Fruit fly (Drosophila melanogaster): ENCODE data around the gene CG13280.

The CG13280 gene

dm6 chr2L:16817421-16818101, 3.3 kb downstream of the CG13280 start (continued):
- TF ChIP-seq jigr1 (GFP tag; IDR thresholded peaks at IDR 0.05), result no peak
- TF ChIP-seq az2 (GFP tag; optimal IDR thresholded peaks at IDR 0.05), result no peak
- no peak for TF ChIP-seq Blimp-1 (GFP tag; optimal IDR thresholded peaks at IDR 0.05)
- peak; percentile 35 for TF ChIP-seq Fer3 (tag; optimal IDR thresholded peaks at IDR 0.05)
- peak; percentile 13 for TF ChIP-seq ftz-f1 (GFP tag; optimal IDR thresholded peaks at IDR 0.05)
- TF ChIP-seq CG2678 (tag; optimal IDR thresholded peaks at IDR 0.05), result peak; percentile 27
- TF ChIP-seq CG11093 (GFP tag; IDR thresholded peaks at IDR 0.05), result no peak
- TF ChIP-seq esg (GFP tag; conservative IDR thresholded peaks at IDR 0.05), result no peak
- peak; percentile 3 for TF ChIP-seq Camta (GFP tag; optimal IDR thresholded peaks at IDR 0.05)
- peak; percentile 21 for TF ChIP-seq tup (GFP tag; optimal IDR thresholded peaks at IDR 0.05)
- TF ChIP-seq CG17829 (tag; optimal IDR thresholded peaks at IDR 0.05), result no peak
- TF ChIP-seq sr (GFP tag; IDR thresholded peaks at IDR 0.05), result no peak
- no peak for TF ChIP-seq usp (GFP tag; optimal IDR thresholded peaks at IDR 0.05)
- TF ChIP-seq rib (GFP tag; IDR thresholded peaks at IDR 0.05), result no peak
- TF ChIP-seq CG10274 (GFP tag; optimal IDR thresholded peaks at IDR 0.05), result no peak
- TF ChIP-seq fru (optimal IDR thresholded peaks at IDR 0.05), result no peak
- TF ChIP-seq tgo (GFP tag; IDR thresholded peaks at IDR 0.05), result peak; percentile 29; the same call in 1 of the 3 replicates
- peak; percentile 23; the same call in 1 of the 2 replicates for TF ChIP-seq slbo (GFP tag; IDR thresholded peaks at IDR 0.05)
- no peak for TF ChIP-seq CG12104 (GFP tag; optimal IDR thresholded peaks at IDR 0.05)
- TF ChIP-seq pan (optimal IDR thresholded peaks at IDR 0.05), result no peak
- TF ChIP-seq pan (GFP tag; optimal IDR thresholded peaks at IDR 0.05 in 1 of 2, IDR thresholded peaks at IDR 0.05 in 1 of 2), result no peak
- no peak for TF ChIP-seq CG7928 (GFP tag; optimal IDR thresholded peaks at IDR 0.05)
- no peak for TF ChIP-seq CG31224 (GFP tag; IDR thresholded peaks at IDR 0.05)
- no peak for TF ChIP-seq CG15479 (GFP tag; optimal IDR thresholded peaks at IDR 0.05)
- TF ChIP-seq CG12236 (GFP tag; optimal IDR thresholded peaks at IDR 0.05), result no peak
- no peak for TF ChIP-seq ems (GFP tag; optimal IDR thresholded peaks at IDR 0.05)
- no peak for TF ChIP-seq CG11247 (GFP tag; IDR thresholded peaks at IDR 0.05)
- no peak for TF ChIP-seq CG12744 (GFP tag; optimal IDR thresholded peaks at IDR 0.05)
- TF ChIP-seq Deaf1 (tag; optimal IDR thresholded peaks at IDR 0.05), result no peak
- TF ChIP-seq amos (GFP tag; IDR thresholded peaks at IDR 0.05; ENCODE audit: partially characterized antibody), result no peak
- no peak for TF ChIP-seq CG7963 (GFP tag; IDR thresholded peaks at IDR 0.05; ENCODE audit: partially characterized antibody)
- TF ChIP-seq Ets65A (GFP tag), result peak; percentile 94
- no peak for TF ChIP-seq salm (tag; optimal IDR thresholded peaks at IDR 0.05)
- no peak for TF ChIP-seq CG18764 (GFP tag; optimal IDR thresholded peaks at IDR 0.05)
- no peak for TF ChIP-seq CG42726 (GFP tag; IDR thresholded peaks at IDR 0.05; ENCODE audit: partially characterized antibody)
- TF ChIP-seq Drgx (GFP tag; IDR thresholded peaks at IDR 0.05), result no peak
- TF ChIP-seq CG9215 (GFP tag; IDR thresholded peaks at IDR 0.05), result no peak
- no peak for TF ChIP-seq Dip2 (GFP tag; IDR thresholded peaks at IDR 0.05)
- TF ChIP-seq D19B (GFP tag; optimal IDR thresholded peaks at IDR 0.05), result no peak
- TF ChIP-seq CG14014 (GFP tag; IDR thresholded peaks at IDR 0.05), result peak; percentile 37
- TF ChIP-seq Spps (tag; optimal IDR thresholded peaks at IDR 0.05), result no peak
- peak; percentile 8 for TF ChIP-seq CG1792 (GFP tag; optimal IDR thresholded peaks at IDR 0.05)
- no peak for TF ChIP-seq mld (GFP tag; IDR thresholded peaks at IDR 0.05; ENCODE audit: partially characterized antibody)
- TF ChIP-seq Six4 (GFP tag; optimal IDR thresholded peaks at IDR 0.05), result no peak
- peak; percentile 63; the same call in 2 of the 3 replicates for TF ChIP-seq Dbx (GFP tag; IDR thresholded peaks at IDR 0.05)
- TF ChIP-seq Tbp (GFP tag; optimal IDR thresholded peaks at IDR 0.05), result no peak
- TF ChIP-seq CG8924 (tag; optimal IDR thresholded peaks at IDR 0.05), result no peak
- TF ChIP-seq luna (GFP tag; optimal IDR thresholded peaks at IDR 0.05), result peak; percentile 6
- TF ChIP-seq CG12219 (GFP tag; optimal IDR thresholded peaks at IDR 0.05), result no peak
- no peak for TF ChIP-seq Antp (GFP tag; optimal IDR thresholded peaks at IDR 0.05)
- no peak for TF ChIP-seq gt (GFP tag; IDR thresholded peaks at IDR 0.05)
- no peak for TF ChIP-seq pum (GFP tag; optimal IDR thresholded peaks at IDR 0.05)

Measured in whole organism, embryonic.